Fruit fly (Drosophila melanogaster) whole organism, prepupa: Measurements from ENCODE around the gene CG7101.

Experiments used
- Blimp-1 ChIP-seq: fragments of 200-800 bp; sonication (Bioruptor generic); optimal IDR thresholded peaks from 3 replicates; lab custom pipeline; 2017; ENCODE audit warnings: missing biosample characterization, missing genetic modification characterization, mild to moderate bottlenecking, moderate library complexity, missing genetic modification reagents
- CG10631 ChIP-seq: fragments of 200-800 bp; sonication (Bioruptor generic); optimal IDR thresholded peaks from 2 replicates; lab custom pipeline; 2016; ENCODE audit warnings: missing biosample characterization, missing genetic modification characterization
- CG10669 ChIP-seq: fragments of 200-800 bp; sonication (Bioruptor generic); optimal IDR thresholded peaks from 3 replicates; lab custom pipeline; 2018; ENCODE audit warnings: missing biosample characterization, mild to moderate bottlenecking, missing genetic modification characterization, moderate library complexity
- CG11762 ChIP-seq: fragments of 200-800 bp; sonication (Bioruptor generic); optimal IDR thresholded peaks from 3 replicates; lab custom pipeline; 2016; ENCODE audit warnings: missing biosample characterization, missing genetic modification characterization; ENCODE audit not compliant: insufficient read depth
- CG15336 ChIP-seq: fragments of 200-800 bp; sonication (Bioruptor generic); IDR thresholded peaks from 2 replicates; pipeline ENCODE4 v1.3.6; 2022; ENCODE audit warnings: missing biosample characterization, missing genetic modification characterization
- CG1621 ChIP-seq: fragments of 200-800 bp; sonication (Bioruptor generic); optimal IDR thresholded peaks from 3 replicates; lab custom pipeline; 2018; ENCODE audit warnings: missing biosample characterization, mild to moderate bottlenecking, missing genetic modification characterization
- CG16779 ChIP-seq: fragments of 200-800 bp; sonication (Bioruptor generic); optimal IDR thresholded peaks from 3 replicates; lab custom pipeline; 2017; ENCODE audit warnings: missing biosample characterization, mild to moderate bottlenecking, missing genetic modification characterization
- CG3032 ChIP-seq: fragments of 200-800 bp; optimal IDR thresholded peaks from 2 replicates; lab custom pipeline; 2019; ENCODE audit warnings: missing biosample characterization, mild to moderate bottlenecking, missing genetic modification characterization, moderate library complexity
- CG32006 ChIP-seq: fragments of 200-800 bp; sonication (Bioruptor generic); optimal IDR thresholded peaks from 3 replicates; lab custom pipeline; 2017; ENCODE audit warnings: missing biosample characterization, mild to moderate bottlenecking, missing genetic modification characterization
- CG3919 ChIP-seq: fragments of 200-800 bp; sonication (Bioruptor generic); optimal IDR thresholded peaks from 3 replicates; lab custom pipeline; 2016; ENCODE audit warnings: missing biosample characterization, missing genetic modification characterization
- CG4318 ChIP-seq: fragments of 200-800 bp; sonication (Bioruptor generic); optimal IDR thresholded peaks from 3 replicates; lab custom pipeline; 2017; ENCODE audit warnings: missing biosample characterization, mild to moderate bottlenecking, missing genetic modification characterization
- CG6163 ChIP-seq: fragments of 200-800 bp; sonication (Bioruptor generic); IDR thresholded peaks from 3 replicates; pipeline ENCODE4 v1.3.6; 2022; ENCODE audit warnings: missing biosample characterization, missing genetic modification characterization
- CG6276 ChIP-seq: fragments of 200-800 bp; sonication (Bioruptor generic); optimal IDR thresholded peaks from 2 replicates; lab custom pipeline; 2017; ENCODE audit warnings: missing biosample characterization, mild to moderate bottlenecking, missing genetic modification characterization
- CG6854 ChIP-seq: fragments of 200-800 bp; sonication (Bioruptor generic); optimal IDR thresholded peaks from 2 replicates; lab custom pipeline; 2017; ENCODE audit warnings: missing biosample characterization, mild to moderate bottlenecking, missing genetic modification characterization
- CG7368 ChIP-seq: fragments of 200-800 bp; sonication (Bioruptor generic); optimal IDR thresholded peaks from 3 replicates; lab custom pipeline; 2016; ENCODE audit warnings: missing biosample characterization, missing genetic modification characterization
- CG8119 ChIP-seq: fragments of 200-800 bp; sonication (Bioruptor generic); IDR thresholded peaks from 3 replicates; pipeline ENCODE4 v1.3.6; 2022; ENCODE audit warnings: missing biosample characterization, missing genetic modification characterization
- CG8319 ChIP-seq: fragments of 200-800 bp; sonication (Bioruptor generic); optimal IDR thresholded peaks from 3 replicates; lab custom pipeline; 2016; ENCODE audit warnings: missing biosample characterization, missing genetic modification characterization
- CG8632 ChIP-seq: fragments of 200-800 bp; sonication (Bioruptor generic); optimal IDR thresholded peaks from 3 replicates; lab custom pipeline; 2016; ENCODE audit warnings: missing biosample characterization, missing genetic modification characterization
- Eip75B ChIP-seq: fragments of 200-800 bp; sonication (Bioruptor generic); optimal IDR thresholded peaks from 3 replicates; lab custom pipeline; 2016; ENCODE audit warnings: missing biosample characterization, missing genetic modification characterization
- Eip78C ChIP-seq: fragments of 200-800 bp; sonication (Bioruptor generic); peaks from one replicate; lab custom pipeline; 2016; ENCODE audit warnings: missing biosample characterization, missing genetic modification characterization
- Eip93F ChIP-seq: fragments of 200-800 bp; sonication (Bioruptor generic); optimal IDR thresholded peaks from 2 replicates; lab custom pipeline; 2016; ENCODE audit warnings: missing biosample characterization, mild to moderate bottlenecking, missing genetic modification characterization
- Ets21C ChIP-seq: fragments of 200-800 bp; sonication (Bioruptor generic); optimal IDR thresholded peaks from 3 replicates; lab custom pipeline; 2016; ENCODE audit warnings: missing biosample characterization, missing genetic modification characterization
- Ets96B ChIP-seq: fragments of 200-800 bp; optimal IDR thresholded peaks from 2 replicates; lab custom pipeline; 2019; ENCODE audit warnings: missing biosample characterization, mild to moderate bottlenecking, missing genetic modification characterization, moderate library complexity
- Gug ChIP-seq: fragments of 200-800 bp; sonication (Bioruptor generic); IDR thresholded peaks from 2 replicates; pipeline ENCODE4 v1.3.6; 2022; ENCODE audit warnings: missing biosample characterization, missing genetic modification characterization
- Hr38 ChIP-seq: sonication (Bioruptor generic); optimal IDR thresholded peaks from 2 replicates; lab custom pipeline; 2016; ENCODE audit warnings: missing biosample characterization, missing genetic modification characterization
- Hr39 ChIP-seq: fragments of 200-800 bp; sonication (Bioruptor generic); optimal IDR thresholded peaks from 2 replicates; lab custom pipeline; 2016; ENCODE audit warnings: missing biosample characterization, missing genetic modification characterization
- Hr4 ChIP-seq: fragments of 200-800 bp; sonication (Bioruptor generic); optimal IDR thresholded peaks from 3 replicates; lab custom pipeline; 2016; ENCODE audit warnings: missing biosample characterization, missing genetic modification characterization
- Lpt ChIP-seq: fragments of 200-800 bp; sonication (Bioruptor generic); optimal IDR thresholded peaks from 3 replicates; lab custom pipeline; 2016; ENCODE audit warnings: missing biosample characterization, missing genetic modification characterization
- Met ChIP-seq: fragments of 200-800 bp; sonication (Bioruptor generic); optimal IDR thresholded peaks from 3 replicates; lab custom pipeline; 2016; ENCODE audit warnings: missing biosample characterization, missing genetic modification characterization
- OdsH ChIP-seq: fragments of 200-800 bp; sonication (Bioruptor generic); optimal IDR thresholded peaks from 3 replicates; lab custom pipeline; 2016; ENCODE audit warnings: missing biosample characterization, missing genetic modification characterization
- Smox ChIP-seq: fragments of 200-800 bp; sonication (Bioruptor generic); optimal IDR thresholded peaks from 3 replicates; lab custom pipeline; 2016; ENCODE audit warnings: missing biosample characterization, missing genetic modification characterization
- Sox14 ChIP-seq: fragments of 200-800 bp; sonication (Bioruptor generic); optimal IDR thresholded peaks from 3 replicates; lab custom pipeline; 2016; ENCODE audit warnings: missing biosample characterization, missing genetic modification characterization
- Sox15 ChIP-seq: fragments of 200-800 bp; sonication (Bioruptor generic); optimal IDR thresholded peaks from 3 replicates; lab custom pipeline; 2016; ENCODE audit warnings: missing biosample characterization, missing genetic modification characterization
- acj6 ChIP-seq: fragments of 200-800 bp; sonication (Bioruptor generic); optimal IDR thresholded peaks from 3 replicates; lab custom pipeline; 2016; ENCODE audit warnings: missing biosample characterization, missing genetic modification characterization
- cyc ChIP-seq: fragments of 200-800 bp; sonication (Bioruptor generic); optimal IDR thresholded peaks from 3 replicates; lab custom pipeline; 2016; ENCODE audit warnings: missing biosample characterization, missing genetic modification characterization
- dac ChIP-seq: fragments of 200-800 bp; sonication (Bioruptor generic); optimal IDR thresholded peaks from 2 replicates; lab custom pipeline; 2017; ENCODE audit warnings: missing biosample characterization, mild to moderate bottlenecking, missing genetic modification characterization
- dsx ChIP-seq: fragments of 200-800 bp; optimal IDR thresholded peaks from 3 replicates; lab custom pipeline; 2019; ENCODE audit warnings: missing biosample characterization, mild to moderate bottlenecking, missing genetic modification characterization, moderate library complexity; ENCODE audit not compliant: poor library complexity, severe bottlenecking
- eg ChIP-seq: fragments of 200-800 bp; sonication (Bioruptor generic); IDR thresholded peaks from 3 replicates; pipeline ENCODE4 v1.3.6; 2022; ENCODE audit warnings: missing biosample characterization, missing genetic modification characterization
- fd59A ChIP-seq: fragments of 200-800 bp; sonication (Bioruptor generic); optimal IDR thresholded peaks from 2 replicates; lab custom pipeline; 2017; ENCODE audit warnings: missing biosample characterization, mild to moderate bottlenecking, missing genetic modification characterization, missing genetic modification reagents
- fkh ChIP-seq: fragments of 200-800 bp; sonication (Bioruptor generic); optimal IDR thresholded peaks from 3 replicates; lab custom pipeline; 2017; ENCODE audit warnings: missing biosample characterization, mild to moderate bottlenecking, missing genetic modification characterization, moderate library complexity
- lz ChIP-seq: fragments of 200-800 bp; sonication (Bioruptor generic); optimal IDR thresholded peaks from 3 replicates; lab custom pipeline; 2016; ENCODE audit warnings: missing biosample characterization, missing genetic modification characterization
- pdm3 ChIP-seq: fragments of 200-800 bp; sonication (Bioruptor generic); optimal IDR thresholded peaks from 3 replicates; lab custom pipeline; 2016; ENCODE audit warnings: missing biosample characterization, missing genetic modification characterization
- salr ChIP-seq, 2 experiments: fragments of 200-800 bp; sonication (Bioruptor generic); optimal IDR thresholded peaks; 3 replicates each; lab custom pipeline; 2016 to 2018; ENCODE audit warnings: missing biosample characterization in 2 of 2, missing genetic modification characterization in 2 of 2, mild to moderate bottlenecking in 1 of 2
- svp ChIP-seq: fragments of 200-800 bp; sonication (Bioruptor generic); peaks from one replicate; lab custom pipeline; 2016; ENCODE audit warnings: missing biosample characterization, missing genetic modification characterization
- topi ChIP-seq: fragments of 200-800 bp; sonication (Bioruptor generic); optimal IDR thresholded peaks from 3 replicates; lab custom pipeline; 2016; ENCODE audit warnings: missing biosample characterization, missing genetic modification characterization
- vri ChIP-seq: fragments of 200-800 bp; sonication (Bioruptor generic); optimal IDR thresholded peaks from 3 replicates; lab custom pipeline; 2016; ENCODE audit warnings: missing biosample characterization, mild to moderate bottlenecking, missing genetic modification characterization

CG7101 gene

DNA sequence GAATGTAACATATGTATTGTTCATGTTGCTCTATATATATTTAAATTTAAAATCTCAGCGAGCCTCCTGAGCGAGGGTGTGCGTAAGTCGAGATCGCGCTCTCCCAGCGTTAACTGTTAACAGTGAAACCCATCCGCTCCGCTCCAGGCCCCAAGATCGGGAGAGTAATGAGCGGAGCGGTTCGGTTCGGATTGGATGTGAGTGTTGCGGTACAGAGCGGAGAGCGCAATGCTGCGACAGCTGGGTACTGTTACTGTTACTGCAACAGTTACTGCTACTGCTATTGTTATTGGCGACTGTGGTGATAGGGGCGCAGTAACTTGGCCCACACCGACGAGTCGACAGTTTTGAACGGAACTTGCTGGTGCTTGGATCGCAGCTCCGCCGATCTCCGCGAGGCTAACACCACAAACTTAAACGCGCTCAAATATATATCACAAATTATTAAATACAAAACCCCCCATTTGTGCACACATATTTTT, 2.0 kb downstream of the CG7101 start, which contains the start of gene Pvf1 (continued):
- TF ChIP-seq OdsH (GFP tag; lab: Kevin White, UChicago) (peak; percentile 20), topi (GFP tag; lab: Kevin White, UChicago) (peak; percentile 26), pdm3 (GFP tag; lab: Kevin White, UChicago) (no peak), Met (peak; percentile 10), CG3919 (GFP tag; lab: Kevin White, UChicago) (peak; percentile 47), fd59A (GFP tag; lab: Kevin White, UChicago) (no peak), dac (GFP tag; lab: Kevin White, UChicago) (no peak), CG16779 (tag; lab: Kevin White, UChicago) (no peak), CG6163 (GFP tag; lab: Robert Waterston, UW) (peak; percentile 56; the same call in 1 of the 3 replicates), acj6 (GFP tag; lab: Kevin White, UChicago) (no peak), CG6276 (GFP tag; lab: Kevin White, UChicago) (no peak), cyc (GFP tag; lab: Kevin White, UChicago) (no peak), Smox (GFP tag; lab: Kevin White, UChicago) (peak; percentile 31), CG8632 (GFP tag; lab: Kevin White, UChicago) (no peak), CG10631 (GFP tag; lab: Kevin White, UChicago) (no peak), CG4318 (GFP tag; lab: Kevin White, UChicago) (no peak), vri (GFP tag; lab: Kevin White, UChicago) (no peak)

dm6 chrX:18834399-18834798, 4.0 kb downstream of the CG7101 start:
- TF ChIP-seq Ets21C (GFP tag; lab: Kevin White, UChicago) (peak; percentile 34), eg (GFP tag; lab: Robert Waterston, UW) (peak; percentile 65; the same call in 2 of the 3 replicates), CG16779 (tag; lab: Kevin White, UChicago) (peak; percentile 27), CG8119 (GFP tag; lab: Robert Waterston, UW) (0 out of 3 replicates have a peak, but pooled peaks have one; percentile 17), cyc (GFP tag; lab: Kevin White, UChicago) (peak; percentile 86), topi (GFP tag; lab: Kevin White, UChicago) (peak; percentile 88), Smox (GFP tag; lab: Kevin White, UChicago) (peak; percentile 51), CG3032 (tag; lab: Kevin White, UChicago) (peak; percentile 64), CG1621 (tag; lab: Kevin White, UChicago) (no peak), CG7368 (GFP tag; lab: Kevin White, UChicago) (peak; percentile 71), Sox14 (GFP tag; lab: Kevin White, UChicago) (no peak), CG10669 (GFP tag; lab: Kevin White, UChicago) (peak; percentile 70), svp (peak; percentile 91), CG32006 (GFP tag; lab: Kevin White, UChicago) (peak; percentile 10), lz (GFP tag; lab: Kevin White, UChicago) (peak; percentile 72), CG8319 (GFP tag; lab: Kevin White, UChicago) (peak; percentile 76), dsx (peak; percentile 45), CG6163 (GFP tag; lab: Robert Waterston, UW) (peak; percentile 78), Hr38 (GFP tag; lab: Kevin White, UChicago) (no peak), Sox15 (GFP tag; lab: Kevin White, UChicago) (peak; percentile 68), Gug (GFP tag; lab: Robert Waterston, UW) (peak; percentile 37; the same call in 1 of the 2 replicates), Met (peak; percentile 82), CG10631 (GFP tag; lab: Kevin White, UChicago) (peak; percentile 43), CG3919 (GFP tag; lab: Kevin White, UChicago) (peak; percentile 78), CG8632 (GFP tag; lab: Kevin White, UChicago) (peak; percentile 47), salr (GFP tag; optimal IDR thresholded peaks at IDR 0.05; lab: Kevin White, UChicago) (no peak), Eip93F (GFP tag; lab: Kevin White, UChicago) (peak; percentile 46), CG15336 (GFP tag; lab: Robert Waterston, UW) (peak; percentile 45; the same call in 1 of the 2 replicates), CG6276 (GFP tag; lab: Kevin White, UChicago) (no peak), Eip75B (peak; percentile 66), CG11762 (GFP tag; lab: Kevin White, UChicago) (peak; percentile 33), Ets96B (peak; percentile 51), fkh (GFP tag; lab: Kevin White, UChicago) (no peak), Blimp-1 (peak; percentile 40), CG4318 (GFP tag; lab: Kevin White, UChicago) (no peak), Lpt (no peak), Hr39 (GFP tag; lab: Kevin White, UChicago) (peak; percentile 55), fd59A (GFP tag; lab: Kevin White, UChicago) (no peak), CG6854 (GFP tag; lab: Kevin White, UChicago) (no peak), Eip78C (GFP tag; lab: Kevin White, UChicago) (peak; percentile 92), Hr4 (GFP tag; lab: Kevin White, UChicago) (peak; percentile 14), acj6 (GFP tag; lab: Kevin White, UChicago) (peak; percentile 68)
